Fruit fly (Drosophila melanogaster): ENCODE results near the gene CG45116.

Gene CG45116

dm6 chr3L:22737732-22738611, 38.7 kb downstream of the CG45116 start, which contains the start of gene CG11241:
Gene CG11241 (minus strand): TSS chr3L:22738420.
- no peak for TF ChIP-seq foxo (GFP tag; optimal IDR thresholded peaks at IDR 0.05)
- no peak for TF ChIP-seq Sp1 (GFP tag; optimal IDR thresholded peaks at IDR 0.05)
- no peak for TF ChIP-seq psq (GFP tag; optimal IDR thresholded peaks at IDR 0.05)
- TF ChIP-seq dl (GFP tag; optimal IDR thresholded peaks at IDR 0.05; ENCODE audit: insufficient read depth in 1 of 2, partially characterized antibody in 2 of 2), result peak in 1 of 2 experiments; percentile 62
- peak; percentile 16 for TF ChIP-seq rgr (GFP tag; optimal IDR thresholded peaks at IDR 0.05)
- TF ChIP-seq Vsx2 (GFP tag; optimal IDR thresholded peaks at IDR 0.05; ENCODE audit: partially characterized antibody), result no peak
- TF ChIP-seq sage (GFP tag; optimal IDR thresholded peaks at IDR 0.05), result no peak
- TF ChIP-seq Mio (GFP tag; optimal IDR thresholded peaks at IDR 0.05), result no peak
- no peak for TF ChIP-seq jim (GFP tag; optimal IDR thresholded peaks at IDR 0.05)
- TF ChIP-seq ey (GFP tag; optimal IDR thresholded peaks at IDR 0.05), result no peak
- no peak for TF ChIP-seq tai (GFP tag; optimal IDR thresholded peaks at IDR 0.05)
- no peak for TF ChIP-seq Myc (optimal IDR thresholded peaks at IDR 0.05)
- TF ChIP-seq br (GFP tag; optimal IDR thresholded peaks at IDR 0.05), result peak; percentile 19
- no peak for TF ChIP-seq Dfd (GFP tag; optimal IDR thresholded peaks at IDR 0.05)
- no peak for TF ChIP-seq HLH106 (tag; optimal IDR thresholded peaks at IDR 0.05)
- TF ChIP-seq CG32264 (GFP tag; optimal IDR thresholded peaks at IDR 0.05), result no peak
- TF ChIP-seq N (GFP tag; optimal IDR thresholded peaks at IDR 0.05), result no peak
- TF ChIP-seq usp (GFP tag; optimal IDR thresholded peaks at IDR 0.05), result no peak
- no peak for TF ChIP-seq Abd-B (GFP tag; optimal IDR thresholded peaks at IDR 0.05)
- no peak for TF ChIP-seq dsf (GFP tag; optimal IDR thresholded peaks at IDR 0.05; ENCODE audit: borderline replicate concordance)
- no peak for TF ChIP-seq brk (GFP tag; optimal IDR thresholded peaks at IDR 0.05)
- no peak for TF ChIP-seq GATAd (GFP tag; optimal IDR thresholded peaks at IDR 0.05)
- no peak for TF ChIP-seq Rel (GFP tag; optimal IDR thresholded peaks at IDR 0.05)
- TF ChIP-seq Rel (tag; optimal IDR thresholded peaks at IDR 0.05), result peak; percentile 26
- peak; percentile 44 for TF ChIP-seq fru (GFP tag; optimal IDR thresholded peaks at IDR 0.05)
- no peak for TF ChIP-seq sv (GFP tag; optimal IDR thresholded peaks at IDR 0.05)
- TF ChIP-seq pan (optimal IDR thresholded peaks at IDR 0.05), result no peak
- TF ChIP-seq dmrt93B (GFP tag; optimal IDR thresholded peaks at IDR 0.05), result no peak
- TF ChIP-seq h (GFP tag; optimal IDR thresholded peaks at IDR 0.05), result peak; percentile 26
- TF ChIP-seq OdsH (GFP tag; optimal IDR thresholded peaks at IDR 0.05), result no peak
- TF ChIP-seq Hr83 (GFP tag; optimal IDR thresholded peaks at IDR 0.05; ENCODE audit: poor library complexity, severe bottlenecking), result peak; percentile 54
- TF ChIP-seq lola (GFP tag; optimal IDR thresholded peaks at IDR 0.05), result no peak
- TF ChIP-seq CG9705 (GFP tag; optimal IDR thresholded peaks at IDR 0.05), result no peak
- TF ChIP-seq Hnf4 (GFP tag; optimal IDR thresholded peaks at IDR 0.05), result no peak
- TF ChIP-seq Hr78 (GFP tag; optimal IDR thresholded peaks at IDR 0.05), result no peak
- TF ChIP-seq Dif (GFP tag; optimal IDR thresholded peaks at IDR 0.05; ENCODE audit: partially characterized antibody), result peak; percentile 58
- no peak for TF ChIP-seq CrebA (GFP tag; optimal IDR thresholded peaks at IDR 0.05; ENCODE audit: borderline replicate concordance)
- TF ChIP-seq woc (GFP tag; optimal IDR thresholded peaks at IDR 0.05), result no peak
- no peak for TF ChIP-seq Jra (GFP tag; optimal IDR thresholded peaks at IDR 0.05)

dm6 chr3L:22741389-22742120, 42.3 kb downstream of the CG45116 start, which contains the start of gene CG7369:
Gene CG7369 (plus strand): TSS chr3L:22741793.
- TF ChIP-seq HLH106 (tag; optimal IDR thresholded peaks at IDR 0.05) (peak; percentile 90), jim (GFP tag; optimal IDR thresholded peaks at IDR 0.05) (peak; percentile 26), tai (GFP tag; optimal IDR thresholded peaks at IDR 0.05) (peak; percentile 95), dmrt93B (GFP tag; optimal IDR thresholded peaks at IDR 0.05) (peak; percentile 91), usp (GFP tag; optimal IDR thresholded peaks at IDR 0.05) (no peak), Hr83 (GFP tag; optimal IDR thresholded peaks at IDR 0.05; ENCODE audit: poor library complexity, severe bottlenecking) (peak; percentile 91), CrebA (GFP tag; optimal IDR thresholded peaks at IDR 0.05; ENCODE audit: borderline replicate concordance) (no peak), Jra (GFP tag; optimal IDR thresholded peaks at IDR 0.05) (peak; percentile 75), Sp1 (GFP tag; optimal IDR thresholded peaks at IDR 0.05) (peak; percentile 85), brk (GFP tag; optimal IDR thresholded peaks at IDR 0.05) (peak; percentile 93), dl (GFP tag; optimal IDR thresholded peaks at IDR 0.05; ENCODE audit: insufficient read depth in 1 of 2, partially characterized antibody in 2 of 2) (no peak), Hr78 (GFP tag; optimal IDR thresholded peaks at IDR 0.05) (no peak), woc (GFP tag; optimal IDR thresholded peaks at IDR 0.05) (peak; percentile 84), Abd-B (GFP tag; optimal IDR thresholded peaks at IDR 0.05) (no peak), sage (GFP tag; optimal IDR thresholded peaks at IDR 0.05) (peak; percentile 84), sv (GFP tag; optimal IDR thresholded peaks at IDR 0.05) (peak; percentile 74), CG32264 (GFP tag; optimal IDR thresholded peaks at IDR 0.05) (peak; percentile 66), rgr (GFP tag; optimal IDR thresholded peaks at IDR 0.05) (peak; percentile 89), Vsx2 (GFP tag; optimal IDR thresholded peaks at IDR 0.05; ENCODE audit: partially characterized antibody) (no peak), fru (GFP tag; optimal IDR thresholded peaks at IDR 0.05) (peak; percentile 90), Myc (optimal IDR thresholded peaks at IDR 0.05) (peak; percentile 77), pan (optimal IDR thresholded peaks at IDR 0.05) (no peak), ey (GFP tag; optimal IDR thresholded peaks at IDR 0.05) (peak; percentile 83), dsf (GFP tag; optimal IDR thresholded peaks at IDR 0.05; ENCODE audit: borderline replicate concordance) (peak; percentile 77), foxo (GFP tag; optimal IDR thresholded peaks at IDR 0.05) (peak; percentile 31 to 92), h (GFP tag; optimal IDR thresholded peaks at IDR 0.05) (peak; percentile 90), Dfd (GFP tag; optimal IDR thresholded peaks at IDR 0.05) (no peak), br (GFP tag; optimal IDR thresholded peaks at IDR 0.05) (peak; percentile 85), Hnf4 (GFP tag; optimal IDR thresholded peaks at IDR 0.05) (peak; percentile 91), Mio (GFP tag; optimal IDR thresholded peaks at IDR 0.05) (peak; percentile 49), N (GFP tag; optimal IDR thresholded peaks at IDR 0.05) (no peak), psq (GFP tag; optimal IDR thresholded peaks at IDR 0.05) (peak; percentile 89), lola (GFP tag; optimal IDR thresholded peaks at IDR 0.05) (no peak), OdsH (GFP tag; optimal IDR thresholded peaks at IDR 0.05) (peak; percentile 87), Dif (GFP tag; optimal IDR thresholded peaks at IDR 0.05; ENCODE audit: partially characterized antibody) (no peak), GATAd (GFP tag; optimal IDR thresholded peaks at IDR 0.05) (peak; percentile 87), CG9705 (GFP tag; optimal IDR thresholded peaks at IDR 0.05) (peak; percentile 81)
